Fruit fly (Drosophila melanogaster) whole organism, embryonic: Measurements from ENCODE around the gene Best3.
A peak's percentile ranks its signal among the peaks of the same experiment; 100 is the strongest.

ENCODE experiments used
- Ada2b ChIP-seq: fragments of 200-800 bp; sonication (Bioruptor generic); IDR thresholded peaks from 2 replicates; pipeline ENCODE4 v1.3.6; 2022; ENCODE audit warnings: missing biosample characterization, missing genetic modification characterization
- CG10147 ChIP-seq: fragments of 200-800 bp; sonication (Bioruptor generic); optimal IDR thresholded peaks from 2 replicates; lab custom pipeline; 2019; ENCODE audit warnings: missing biosample characterization, mild to moderate bottlenecking, missing genetic modification characterization, moderate library complexity
- CG10565 ChIP-seq: fragments of 200-800 bp; sonication (Bioruptor generic); optimal IDR thresholded peaks from 3 replicates; lab custom pipeline; 2016; ENCODE audit warnings: missing biosample characterization, mild to moderate bottlenecking, missing genetic modification characterization
- CG10979 ChIP-seq: fragments of 200-800 bp; sonication (Bioruptor generic); optimal IDR thresholded peaks from 2 replicates; lab custom pipeline; 2018; ENCODE audit warnings: missing biosample characterization, mild to moderate bottlenecking, missing genetic modification characterization, moderate library complexity
- CG11695 ChIP-seq: fragments of 200-800 bp; sonication (Bioruptor generic); IDR thresholded peaks from 3 replicates; pipeline ENCODE4 v1.3.6; 2022; ENCODE audit warnings: missing biosample characterization, missing genetic modification characterization
- CG12071 ChIP-seq: fragments of 200-800 bp; sonication (Bioruptor generic); optimal IDR thresholded peaks from 3 replicates; lab custom pipeline; 2018; ENCODE audit warnings: missing biosample characterization, mild to moderate bottlenecking, missing genetic modification characterization
- CG1602 ChIP-seq: fragments of 200-800 bp; sonication (Bioruptor generic); optimal IDR thresholded peaks from 3 replicates; lab custom pipeline; 2016; ENCODE audit warnings: missing biosample characterization, missing genetic modification characterization
- CG16815 ChIP-seq: fragments of 200-800 bp; sonication (Bioruptor generic); optimal IDR thresholded peaks from 3 replicates; lab custom pipeline; 2017; ENCODE audit warnings: missing biosample characterization, mild to moderate bottlenecking, missing genetic modification characterization
- CG17612 ChIP-seq: fragments of 200-800 bp; sonication (Bioruptor generic); IDR thresholded peaks from 2 replicates; pipeline ENCODE4 v1.3.6; 2022; ENCODE audit warnings: missing biosample characterization, missing genetic modification characterization
- CG2712 ChIP-seq: fragments of 200-800 bp; optimal IDR thresholded peaks from 3 replicates; lab custom pipeline; 2019; ENCODE audit warnings: missing biosample characterization, mild to moderate bottlenecking, missing genetic modification characterization, moderate library complexity
- CG30020 ChIP-seq: fragments of 200-800 bp; optimal IDR thresholded peaks from 2 replicates; lab custom pipeline; 2019; ENCODE audit warnings: missing biosample characterization, mild to moderate bottlenecking, missing genetic modification characterization, moderate library complexity
- CG3163 ChIP-seq: fragments of 200-800 bp; sonication (Bioruptor generic); optimal IDR thresholded peaks from 3 replicates; lab custom pipeline; 2016; ENCODE audit warnings: missing biosample characterization, missing genetic modification characterization
- CG33557 ChIP-seq: fragments of 200-800 bp; sonication (Bioruptor generic); optimal IDR thresholded peaks from 2 replicates; lab custom pipeline; 2019; ENCODE audit warnings: missing biosample characterization, mild to moderate bottlenecking, missing genetic modification characterization, moderate library complexity
- CG4328 ChIP-seq: fragments of 200-800 bp; sonication (Bioruptor generic); optimal IDR thresholded peaks from 3 replicates; lab custom pipeline; 2017; ENCODE audit warnings: missing biosample characterization, missing genetic modification reagents, missing genetic modification characterization
- CG4424 ChIP-seq: fragments of 200-800 bp; sonication (Bioruptor generic); optimal IDR thresholded peaks from 3 replicates; lab custom pipeline; 2016; ENCODE audit warnings: missing biosample characterization, missing genetic modification characterization
- CG8359 ChIP-seq: fragments of 200-800 bp; sonication (Bioruptor generic); optimal IDR thresholded peaks from 2 replicates; lab custom pipeline; 2017; ENCODE audit warnings: missing biosample characterization, mild to moderate bottlenecking, missing genetic modification characterization, borderline replicate concordance
- CG8924 ChIP-seq: fragments of 200-800 bp; optimal IDR thresholded peaks from 3 replicates; lab custom pipeline; 2019; ENCODE audit warnings: missing biosample characterization, mild to moderate bottlenecking, missing genetic modification characterization, moderate library complexity
- CG9215 ChIP-seq: fragments of 200-800 bp; sonication (Bioruptor generic); IDR thresholded peaks from 2 replicates; pipeline ENCODE4 v1.3.6; 2022; ENCODE audit warnings: missing biosample characterization, missing genetic modification characterization
- CoRest ChIP-seq: fragments of 200-800 bp; sonication (Bioruptor generic); optimal IDR thresholded peaks from 3 replicates; lab custom pipeline; 2018; ENCODE audit warnings: missing biosample characterization, mild to moderate bottlenecking, missing genetic modification characterization, moderate library complexity
- D19A ChIP-seq: fragments of 200-800 bp; optimal IDR thresholded peaks from 3 replicates; lab custom pipeline; 2019; ENCODE audit warnings: missing biosample characterization, mild to moderate bottlenecking, missing genetic modification characterization, moderate library complexity
- Dek ChIP-seq: fragments of 200-800 bp; sonication (Bioruptor generic); optimal IDR thresholded peaks from 3 replicates; lab custom pipeline; 2019; ENCODE audit warnings: missing biosample characterization, mild to moderate bottlenecking, missing genetic modification characterization, moderate library complexity
- Dll ChIP-seq: fragments of 200-800 bp; sonication (Bioruptor generic); IDR thresholded peaks from 4 replicates; pipeline ENCODE4 v1.3.6; 2022; ENCODE audit warnings: missing biosample characterization, missing genetic modification characterization; ENCODE audit not compliant: partially characterized antibody
- Elba2 ChIP-seq: fragments of 200-800 bp; sonication (Bioruptor generic); optimal IDR thresholded peaks from 3 replicates; lab custom pipeline; 2016; ENCODE audit warnings: missing biosample characterization, missing genetic modification characterization
- GATAe ChIP-seq: fragments of 200-800 bp; sonication (Bioruptor generic); conservative IDR thresholded peaks from 2 replicates; pipeline ENCODE4 v1.3.6; 2022; ENCODE audit warnings: missing biosample characterization, missing genetic modification characterization
- HLH3B ChIP-seq: fragments of 200-800 bp; sonication (Bioruptor generic); IDR thresholded peaks from 2 replicates; pipeline ENCODE4 v1.3.6; 2022; ENCODE audit warnings: missing biosample characterization, missing genetic modification characterization
- Hr78 ChIP-seq, 2 experiments: fragments of 200-800 bp in 1 of 2; fragments of >200 bp in 1 of 2; sonication (Bioruptor generic) in 1 of 2; optimal IDR thresholded peaks; 2 replicates each; lab custom pipeline; 2017 to 2019; ENCODE audit warnings: missing biosample characterization in 2 of 2, missing genetic modification characterization in 2 of 2, mild to moderate bottlenecking in 1 of 2, moderate library complexity in 1 of 2
- Hsf ChIP-seq: fragments of 200-800 bp; sonication (Bioruptor generic); optimal IDR thresholded peaks from 3 replicates; lab custom pipeline; 2016; ENCODE audit warnings: missing biosample characterization, missing genetic modification characterization
- Max ChIP-seq: fragments of 200-800 bp; sonication (Bioruptor generic); optimal IDR thresholded peaks from 2 replicates; lab custom pipeline; 2016; ENCODE audit warnings: missing biosample characterization, mild to moderate bottlenecking, missing genetic modification characterization
- Mrtf ChIP-seq: fragments of 200-800 bp; sonication (Bioruptor generic); IDR thresholded peaks from 3 replicates; pipeline ENCODE4 v1.3.6; 2022; ENCODE audit warnings: missing biosample characterization, missing genetic modification characterization
- Ptx1 ChIP-seq: fragments of 200-800 bp; sonication (Bioruptor generic); IDR thresholded peaks from 2 replicates; pipeline ENCODE4 v1.3.6; 2022; ENCODE audit warnings: missing biosample characterization, missing genetic modification characterization
- ato ChIP-seq: fragments of 200-800 bp; sonication (Bioruptor generic); IDR thresholded peaks from 2 replicates; pipeline ENCODE4 v1.3.6; 2022; ENCODE audit warnings: missing biosample characterization, missing genetic modification characterization; ENCODE audit not compliant: partially characterized antibody
- bigmax ChIP-seq: fragments of 200-800 bp; sonication (Bioruptor generic); optimal IDR thresholded peaks from 2 replicates; lab custom pipeline; 2018; ENCODE audit warnings: missing biosample characterization, mild to moderate bottlenecking, missing genetic modification characterization
- dmrt11E ChIP-seq: fragments of 200-800 bp; sonication (Bioruptor generic); optimal IDR thresholded peaks from 3 replicates; lab custom pipeline; 2018; ENCODE audit warnings: missing biosample characterization, mild to moderate bottlenecking, missing genetic modification characterization, moderate library complexity
- dpn ChIP-seq, 2 experiments: fragments of 200-800 bp; sonication (Bioruptor generic); optimal IDR thresholded peaks; 3 replicates each; lab custom pipeline; 2016; ENCODE audit warnings: missing biosample characterization in 2 of 2, missing genetic modification characterization in 2 of 2
- ems ChIP-seq: fragments of 200-800 bp; sonication (Bioruptor generic); optimal IDR thresholded peaks from 3 replicates; lab custom pipeline; 2016; ENCODE audit warnings: missing biosample characterization, missing genetic modification characterization
- fd96Cb ChIP-seq: fragments of 200-800 bp; sonication (Bioruptor generic); optimal IDR thresholded peaks from 2 replicates; lab custom pipeline; 2018; ENCODE audit warnings: missing biosample characterization, mild to moderate bottlenecking, missing genetic modification characterization, moderate library complexity
- her ChIP-seq: fragments of 200-800 bp; sonication (Bioruptor generic); optimal IDR thresholded peaks from 2 replicates; lab custom pipeline; 2016; ENCODE audit warnings: missing biosample characterization, missing genetic modification characterization
- insv ChIP-seq, 2 experiments: fragments of 200-800 bp; sonication (Bioruptor generic); optimal IDR thresholded peaks; 3 replicates each; lab custom pipeline; 2016 to 2018; ENCODE audit warnings: missing biosample characterization in 2 of 2, missing genetic modification characterization in 2 of 2
- mam ChIP-seq: fragments of 200-800 bp; sonication (Bioruptor generic); optimal IDR thresholded peaks from 3 replicates; lab custom pipeline; 2016; ENCODE audit warnings: missing biosample characterization, missing genetic modification characterization
- mld ChIP-seq: fragments of 200-800 bp; sonication (Bioruptor generic); IDR thresholded peaks from 3 replicates; pipeline ENCODE4 v1.3.6; 2022; ENCODE audit warnings: missing biosample characterization, missing genetic modification characterization; ENCODE audit not compliant: partially characterized antibody
- nmo ChIP-seq: fragments of 200-800 bp; sonication (Bioruptor generic); optimal IDR thresholded peaks from 2 replicates; lab custom pipeline; 2018; ENCODE audit warnings: missing biosample characterization, mild to moderate bottlenecking, missing genetic modification characterization, moderate library complexity
- pita ChIP-seq: fragments of 200-800 bp; sonication (Bioruptor generic); optimal IDR thresholded peaks from 2 replicates; lab custom pipeline; 2017; ENCODE audit warnings: missing biosample characterization, mild to moderate bottlenecking, missing genetic modification characterization
- salm ChIP-seq: fragments of 200-800 bp; sonication (Bioruptor generic); optimal IDR thresholded peaks from 2 replicates; lab custom pipeline; 2018; ENCODE audit warnings: missing biosample characterization, mild to moderate bottlenecking, missing genetic modification characterization
- sc ChIP-seq, 3 experiments: fragments of >200 bp in 2 of 3; fragments of 200-800 bp in 1 of 3; sonication (Bioruptor generic) in 1 of 3; optimal IDR thresholded peaks; 2 replicates in 2 of 3; 3 replicates in 1 of 3; lab custom pipeline; 2017; ENCODE audit warnings: mild to moderate bottlenecking in 1 of 3, missing biosample characterization in 1 of 3, missing genetic modification characterization in 1 of 3, missing genetic modification reagents in 1 of 3
- schlank ChIP-seq: fragments of 200-800 bp; sonication (Bioruptor generic); optimal IDR thresholded peaks from 2 replicates; lab custom pipeline; 2018; ENCODE audit warnings: missing biosample characterization, mild to moderate bottlenecking, missing genetic modification characterization
- sens-2 ChIP-seq: fragments of 200-800 bp; sonication (Bioruptor generic); IDR thresholded peaks from 2 replicates; pipeline ENCODE4 v1.3.6; 2022; ENCODE audit warnings: missing biosample characterization, missing genetic modification characterization
- sna ChIP-seq: fragments of 200-800 bp; sonication (Bioruptor generic); IDR thresholded peaks from 2 replicates; pipeline ENCODE4 v1.3.6; 2022; ENCODE audit warnings: missing biosample characterization, missing genetic modification characterization; ENCODE audit not compliant: partially characterized antibody
- stc ChIP-seq: fragments of 200-800 bp; sonication (Bioruptor generic); IDR thresholded peaks from 2 replicates; pipeline ENCODE4 v1.3.6; 2022; ENCODE audit warnings: missing biosample characterization, missing genetic modification characterization
- sug ChIP-seq: fragments of 200-800 bp; optimal IDR thresholded peaks from 2 replicates; lab custom pipeline; 2019; ENCODE audit warnings: missing biosample characterization, mild to moderate bottlenecking, missing genetic modification characterization, moderate library complexity
- zen ChIP-seq: fragments of 200-800 bp; sonication (Bioruptor generic); optimal IDR thresholded peaks from 3 replicates; lab custom pipeline; 2018; ENCODE audit warnings: missing biosample characterization, mild to moderate bottlenecking, missing genetic modification characterization, moderate library complexity

The Best3 gene

dm6 chr3L:15321001-15321438 is 18.4 kb upstream of the Best3 start (continued):
- TF ChIP-seq Dll (GFP tag; lab: Robert Waterston, UW) (no peak), CG10147 (GFP tag; lab: Kevin White, UChicago) (no peak), bigmax (no peak), dpn (GFP tag; optimal IDR thresholded peaks at IDR 0.05; lab: Kevin White, UChicago) (peak in 1 of 2 experiments; percentile 5), Max (GFP tag; lab: Kevin White, UChicago) (no peak), HLH3B (GFP tag; lab: Robert Waterston, UW) (no peak), CG3163 (no peak), GATAe (no peak), CG4328 (GFP tag; lab: Kevin White, UChicago) (no peak), schlank (tag; lab: Kevin White, UChicago) (no peak), sc (optimal IDR thresholded peaks at IDR 0.05; lab: Kevin White, UChicago) (no peak), sc (GFP tag; optimal IDR thresholded peaks at IDR 0.05; lab: Kevin White, UChicago) (no peak), dmrt11E (tag; lab: Kevin White, UChicago) (peak; percentile 95), CG33557 (peak; percentile 83), Elba2 (no peak), nmo (GFP tag; lab: Kevin White, UChicago) (peak; percentile 55), CG16815 (GFP tag; lab: Kevin White, UChicago) (peak; percentile 72), CG1602 (GFP tag; lab: Kevin White, UChicago) (peak; percentile 41), ems (GFP tag; lab: Kevin White, UChicago) (no peak), stc (GFP tag; lab: Robert Waterston, UW) (no peak), CG2712 (tag; lab: Kevin White, UChicago) (peak; percentile 90), CG10979 (peak; percentile 86), zen (tag; lab: Kevin White, UChicago) (peak; percentile 89), Hr78 (GFP tag; optimal IDR thresholded peaks at IDR 0.05; lab: Kevin White, UChicago) (no peak), CG8924 (tag; lab: Kevin White, UChicago) (peak; percentile 79), CG12071 (GFP tag; lab: Kevin White, UChicago) (no peak), sug (no peak), pita (GFP tag; lab: Kevin White, UChicago) (no peak), D19A (tag; lab: Kevin White, UChicago) (peak; percentile 62), ato (GFP tag; lab: Robert Waterston, UW) (no peak), CG4424 (peak; percentile 54), fd96Cb (tag; lab: Kevin White, UChicago) (peak; percentile 49), Ptx1 (GFP tag; lab: Robert Waterston, UW) (0 out of 2 replicates have a peak, but pooled peaks have one; percentile 22), Dek (tag; lab: Kevin White, UChicago) (no peak), insv (GFP tag; optimal IDR thresholded peaks at IDR 0.05; lab: Kevin White, UChicago) (no peak), CG8359 (peak; percentile 41), Mrtf (GFP tag; lab: Robert Waterston, UW) (no peak), mam (no peak), Ada2b (GFP tag; lab: Robert Waterston, UW) (no peak), salm (tag; lab: Kevin White, UChicago) (no peak), Hsf (GFP tag; lab: Kevin White, UChicago) (peak; percentile 41), CG10565 (GFP tag; lab: Kevin White, UChicago) (no peak), mld (GFP tag; lab: Robert Waterston, UW) (no peak), CG9215 (GFP tag; lab: Robert Waterston, UW) (no peak), CG30020 (no peak), her (GFP tag; lab: Kevin White, UChicago) (no peak), CG11695 (GFP tag; lab: Robert Waterston, UW) (0 out of 3 replicates have a peak, but pooled peaks have one; percentile 22), CG17612 (no peak), CoRest (peak; percentile 43), sna (GFP tag; lab: Robert Waterston, UW) (no peak), sens-2 (GFP tag; lab: Robert Waterston, UW) (no peak)
